Worm (Caenorhabditis elegans): ENCODE measurements around the gene fbxl-3.

DNA sequence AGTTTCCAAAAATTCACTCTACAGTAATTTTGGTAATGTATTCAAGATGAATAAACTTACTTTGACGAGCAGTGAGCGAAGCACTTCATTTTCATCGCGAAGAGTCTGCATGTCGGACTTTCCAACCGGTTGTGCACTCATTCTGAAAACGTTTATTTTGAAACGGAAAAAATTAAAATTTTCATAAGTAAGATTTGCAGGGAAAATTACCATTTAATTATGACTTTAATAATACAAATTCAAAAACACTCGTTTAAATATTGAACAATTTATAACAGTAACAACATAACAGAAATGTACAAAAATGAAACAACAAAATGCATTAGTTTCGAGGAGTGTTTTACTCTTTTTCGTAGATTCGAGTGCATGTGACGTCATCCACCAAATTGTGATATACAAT lies 13.8 kb upstream of the fbxl-3 start, which contains the start of the genes EEED8.13 and EEED8.18:
- TF ChIP-seq nhr-11 (tag; optimal IDR thresholded peaks at IDR 0.05) (no peak), fkh-10 (GFP tag; optimal IDR thresholded peaks at IDR 0.05) (no peak)
